Fruit fly (Drosophila melanogaster): Measurements from ENCODE around the gene CG4119.

Gene CG4119

DNA sequence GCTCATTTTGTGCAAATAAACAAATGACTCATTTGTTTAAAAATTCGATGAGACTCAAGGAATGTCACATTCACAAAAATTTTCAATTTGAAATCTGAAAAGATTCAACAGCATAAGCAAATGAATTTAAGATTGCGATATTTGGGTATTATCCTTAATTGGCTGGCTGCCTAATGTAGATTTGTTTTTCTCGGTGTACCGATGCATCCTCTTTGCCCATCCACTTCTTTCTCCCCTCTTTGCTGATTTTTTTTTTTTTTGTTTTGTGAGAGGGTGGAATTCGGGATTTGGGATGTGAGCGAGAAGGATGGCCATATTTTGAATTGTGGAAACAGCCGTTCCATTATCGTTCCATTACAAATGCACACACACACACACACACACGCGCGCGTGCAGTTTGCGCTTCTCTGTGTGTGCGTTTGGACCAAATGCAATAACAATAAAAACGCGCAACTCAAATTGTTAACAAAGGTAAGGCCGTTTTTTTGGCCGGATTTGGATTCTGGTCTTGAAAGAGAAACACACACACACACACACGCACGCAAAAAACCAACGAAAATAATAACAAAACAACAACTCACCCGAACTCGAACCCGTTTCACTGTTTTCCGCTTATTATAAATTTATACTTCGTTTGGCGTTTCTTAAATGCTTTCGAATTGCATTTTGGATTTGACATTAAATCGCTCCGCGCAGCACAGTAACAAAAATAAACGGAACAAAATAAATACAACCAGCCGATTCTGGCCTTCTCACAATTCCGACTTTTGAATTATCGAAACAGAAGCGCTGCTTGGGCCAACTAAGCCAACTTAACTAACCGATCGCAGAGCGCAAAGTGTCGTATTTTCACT is 13.5 kb downstream of the CG4119 start (continued):
- no peak for TF ChIP-seq CG10147 (GFP tag; optimal IDR thresholded peaks at IDR 0.05)
- no peak for TF ChIP-seq CG10462 (GFP tag; optimal IDR thresholded peaks at IDR 0.05)
- peak; percentile 41 for TF ChIP-seq Med (GFP tag)
- TF ChIP-seq CG10543 (GFP tag; optimal IDR thresholded peaks at IDR 0.05), result no peak
- TF ChIP-seq tio (GFP tag; optimal IDR thresholded peaks at IDR 0.05), result no peak
- TF ChIP-seq CG4282 (GFP tag; optimal IDR thresholded peaks at IDR 0.05), result no peak
- TF ChIP-seq CG16863 (GFP tag; optimal IDR thresholded peaks at IDR 0.05), result peak; percentile 44
- peak; percentile 6 for TF ChIP-seq CG15514 (GFP tag; optimal IDR thresholded peaks at IDR 0.05)
- TF ChIP-seq CG30431 (GFP tag; optimal IDR thresholded peaks at IDR 0.05), result peak; percentile 51
- no peak for TF ChIP-seq hth (optimal IDR thresholded peaks at IDR 0.05)
- no peak for TF ChIP-seq caup (GFP tag; optimal IDR thresholded peaks at IDR 0.05; ENCODE audit: severe bottlenecking)
- TF ChIP-seq ci (GFP tag; IDR thresholded peaks at IDR 0.05), result peak; percentile 61; the same call in 2 of the 3 replicates
- no peak for TF ChIP-seq CG12104 (GFP tag; optimal IDR thresholded peaks at IDR 0.05)
- no peak for TF ChIP-seq Neu2 (GFP tag; optimal IDR thresholded peaks at IDR 0.05; ENCODE audit: borderline replicate concordance)
- peak; percentile 55 for TF ChIP-seq CG30403 (GFP tag; optimal IDR thresholded peaks at IDR 0.05)
- TF ChIP-seq en (GFP tag; optimal IDR thresholded peaks at IDR 0.05), result no peak
- TF ChIP-seq Jarid2 (GFP tag; optimal IDR thresholded peaks at IDR 0.05), result peak; percentile 6
- TF ChIP-seq Side (GFP tag; optimal IDR thresholded peaks at IDR 0.05), result no peak
- TF ChIP-seq CG7928 (GFP tag; optimal IDR thresholded peaks at IDR 0.05), result no peak
- TF ChIP-seq cad (GFP tag; optimal IDR thresholded peaks at IDR 0.05), result no peak
- no peak for TF ChIP-seq Kr (GFP tag; optimal IDR thresholded peaks at IDR 0.05)
- TF ChIP-seq bowl (GFP tag; IDR thresholded peaks at IDR 0.05), result no peak
- peak; percentile 60 for TF ChIP-seq CG17829 (tag; optimal IDR thresholded peaks at IDR 0.05)
- 0 out of 2 replicates have a peak, but pooled peaks have one; percentile 10 for TF ChIP-seq CG4730 (GFP tag; IDR thresholded peaks at IDR 0.05)
- TF ChIP-seq CG34224 (GFP tag; IDR thresholded peaks at IDR 0.05; ENCODE audit: partially characterized antibody), result no peak
- TF ChIP-seq ara (GFP tag; IDR thresholded peaks at IDR 0.05), result 0 out of 2 replicates have a peak, but pooled peaks have one; percentile 46
- no peak for TF ChIP-seq CrebB (tag; optimal IDR thresholded peaks at IDR 0.05)
- no peak for TF ChIP-seq peb (GFP tag; IDR thresholded peaks at IDR 0.05)
- TF ChIP-seq CG13775 (GFP tag; optimal IDR thresholded peaks at IDR 0.05), result peak; percentile 33
- peak; percentile 26 for TF ChIP-seq psq (GFP tag; optimal IDR thresholded peaks at IDR 0.05)
- TF ChIP-seq Doc2 (GFP tag; IDR thresholded peaks at IDR 0.05), result no peak
- no peak for TF ChIP-seq gce (GFP tag; IDR thresholded peaks at IDR 0.05)
- TF ChIP-seq dpn (GFP tag; optimal IDR thresholded peaks at IDR 0.05), result peak; percentile 48 to 49
- no peak for TF ChIP-seq Gsc (GFP tag; IDR thresholded peaks at IDR 0.05)
- TF ChIP-seq ATbp (GFP tag; optimal IDR thresholded peaks at IDR 0.05), result peak; percentile 65
- TF ChIP-seq NK7.1 (GFP tag; optimal IDR thresholded peaks at IDR 0.05), result no peak
- 0 out of 3 replicates have a peak, but pooled peaks have one; percentile 52 for TF ChIP-seq CG11093 (GFP tag; IDR thresholded peaks at IDR 0.05)
- TF ChIP-seq usp (GFP tag; optimal IDR thresholded peaks at IDR 0.05), result no peak
- no peak for TF ChIP-seq tna (GFP tag; IDR thresholded peaks at IDR 0.05; ENCODE audit: partially characterized antibody)
- peak; percentile 15 for TF ChIP-seq CG6654 (GFP tag; optimal IDR thresholded peaks at IDR 0.05)
- TF ChIP-seq CG11398 (GFP tag; optimal IDR thresholded peaks at IDR 0.05), result peak; percentile 47
- TF ChIP-seq Lhr (GFP tag; optimal IDR thresholded peaks at IDR 0.05), result peak; percentile 26
- TF ChIP-seq Hr3 (GFP tag; optimal IDR thresholded peaks at IDR 0.05), result peak; percentile 40
- TF ChIP-seq Elba2 (GFP tag; optimal IDR thresholded peaks at IDR 0.05), result no peak
- no peak for TF ChIP-seq fu2 (GFP tag; optimal IDR thresholded peaks at IDR 0.05)
- no peak for TF ChIP-seq CG15479 (GFP tag; optimal IDR thresholded peaks at IDR 0.05)
- peak; percentile 46 for TF ChIP-seq gsb-n (tag; optimal IDR thresholded peaks at IDR 0.05)
- TF ChIP-seq CG3163 (GFP tag; optimal IDR thresholded peaks at IDR 0.05), result no peak
- TF ChIP-seq CG11456 (GFP tag; IDR thresholded peaks at IDR 0.05), result no peak
- no peak for TF ChIP-seq grn (GFP tag; optimal IDR thresholded peaks at IDR 0.05)

Measured in whole organism, embryonic.